Worm (Caenorhabditis elegans): ENCODE measurements around the gene tsp-1.

ce11 chrIII:8265753-8266152, 26.5 kb upstream of the tsp-1 start, which contains the start of gene mrps-9:
- TF ChIP-seq lir-3 (tag; optimal IDR thresholded peaks at IDR 0.05) (no peak), daf-19 (GFP tag; conservative IDR thresholded peaks at IDR 0.05) (no peak), nhr-6 (tag; optimal IDR thresholded peaks at IDR 0.05) (no peak), ZK546.5 (tag; optimal IDR thresholded peaks at IDR 0.05) (no peak), aly-2 (tag; optimal IDR thresholded peaks at IDR 0.05) (no peak)
